Fruit fly (Drosophila melanogaster) whole organism, embryonic: ENCODE measurements around the gene CG5902.

Experiments
- Atf6 ChIP-seq: fragments of 200-800 bp; sonication (Bioruptor generic); IDR thresholded peaks from 2 replicates; pipeline ENCODE4 v1.3.6; 2022; ENCODE audit warnings: missing biosample characterization, missing genetic modification characterization
- BtbVII ChIP-seq: fragments of 200-800 bp; sonication (Bioruptor generic); optimal IDR thresholded peaks from 3 replicates; lab custom pipeline; 2017; ENCODE audit warnings: missing biosample characterization, mild to moderate bottlenecking, missing genetic modification characterization
- CG10321 ChIP-seq: fragments of 200-800 bp; sonication (Bioruptor generic); IDR thresholded peaks from 2 replicates; pipeline ENCODE4 v1.3.6; 2022; ENCODE audit warnings: missing biosample characterization, missing genetic modification characterization
- CG10366 ChIP-seq: fragments of 200-800 bp; sonication (Bioruptor generic); IDR thresholded peaks from 2 replicates; pipeline ENCODE4 v1.3.6; 2022; ENCODE audit warnings: missing biosample characterization, missing genetic modification characterization
- CG11695 ChIP-seq: fragments of 200-800 bp; sonication (Bioruptor generic); IDR thresholded peaks from 3 replicates; pipeline ENCODE4 v1.3.6; 2022; ENCODE audit warnings: missing biosample characterization, missing genetic modification characterization
- CG12744 ChIP-seq: fragments of 200-800 bp; sonication (Bioruptor generic); optimal IDR thresholded peaks from 2 replicates; lab custom pipeline; 2016; ENCODE audit warnings: missing biosample characterization, missing genetic modification characterization
- CG12942 ChIP-seq: fragments of 200-800 bp; sonication (Bioruptor generic); optimal IDR thresholded peaks from 3 replicates; lab custom pipeline; 2016; ENCODE audit warnings: missing biosample characterization, missing genetic modification characterization
- CG18476 ChIP-seq: fragments of 200-800 bp; sonication (Bioruptor generic); optimal IDR thresholded peaks from 2 replicates; lab custom pipeline; 2016; ENCODE audit warnings: missing biosample characterization, mild to moderate bottlenecking, missing genetic modification characterization
- CG2678 ChIP-seq: fragments of 200-800 bp; sonication (Bioruptor generic); optimal IDR thresholded peaks from 3 replicates; lab custom pipeline; 2019; ENCODE audit warnings: missing biosample characterization, mild to moderate bottlenecking, missing genetic modification characterization, moderate library complexity
- CG2889 ChIP-seq: fragments of 200-800 bp; sonication (Bioruptor generic); IDR thresholded peaks from 3 replicates; pipeline ENCODE4 v1.3.6; 2022; ENCODE audit warnings: missing biosample characterization, missing genetic modification characterization
- CG33213 ChIP-seq: fragments of 200-800 bp; sonication (Bioruptor generic); optimal IDR thresholded peaks from 3 replicates; lab custom pipeline; 2016; ENCODE audit warnings: missing biosample characterization, missing genetic modification characterization
- CG3407 ChIP-seq: fragments of 200-800 bp; sonication (Bioruptor generic); optimal IDR thresholded peaks from 2 replicates; lab custom pipeline; 2018; ENCODE audit warnings: missing biosample characterization, mild to moderate bottlenecking, missing genetic modification characterization
- CG34376 ChIP-seq: fragments of 200-800 bp; sonication (Bioruptor generic); optimal IDR thresholded peaks from 2 replicates; lab custom pipeline; 2018; ENCODE audit warnings: missing biosample characterization, mild to moderate bottlenecking, missing genetic modification characterization
- CG4328 ChIP-seq: fragments of 200-800 bp; sonication (Bioruptor generic); optimal IDR thresholded peaks from 3 replicates; lab custom pipeline; 2017; ENCODE audit warnings: missing biosample characterization, missing genetic modification reagents, missing genetic modification characterization
- CG7372 ChIP-seq: fragments of 200-800 bp; sonication (Bioruptor generic); IDR thresholded peaks from 2 replicates; pipeline ENCODE4 v1.3.6; 2022; ENCODE audit warnings: missing biosample characterization, missing genetic modification characterization
- CG8944 ChIP-seq: fragments of 200-800 bp; sonication (Bioruptor generic); optimal IDR thresholded peaks from 3 replicates; lab custom pipeline; 2016; ENCODE audit warnings: missing biosample characterization, missing genetic modification characterization
- D19B ChIP-seq: fragments of 200-800 bp; sonication (Bioruptor generic); optimal IDR thresholded peaks from 2 replicates; lab custom pipeline; 2017; ENCODE audit warnings: missing biosample characterization, mild to moderate bottlenecking, missing genetic modification characterization
- Doc3 ChIP-seq: fragments of 200-800 bp; sonication (Bioruptor generic); IDR thresholded peaks from 3 replicates; pipeline ENCODE4 v1.3.6; 2022; ENCODE audit warnings: missing biosample characterization, missing genetic modification characterization; ENCODE audit not compliant: partially characterized antibody
- Drgx ChIP-seq: fragments of 200-800 bp; sonication (Bioruptor generic); IDR thresholded peaks from 2 replicates; pipeline ENCODE4 v1.3.6; 2022; ENCODE audit warnings: missing biosample characterization, missing genetic modification characterization
- ERR ChIP-seq: fragments of 200-800 bp; sonication (Bioruptor generic); optimal IDR thresholded peaks from 2 replicates; lab custom pipeline; 2016; ENCODE audit warnings: missing biosample characterization, missing genetic modification characterization
- GATAe ChIP-seq: fragments of 200-800 bp; sonication (Bioruptor generic); conservative IDR thresholded peaks from 2 replicates; pipeline ENCODE4 v1.3.6; 2022; ENCODE audit warnings: missing biosample characterization, missing genetic modification characterization
- Hr51 ChIP-seq, 2 experiments: fragments of 200-800 bp; sonication (Bioruptor generic); optimal IDR thresholded peaks; 2 replicates in 1 of 2; 3 replicates in 1 of 2; lab custom pipeline; 2016 to 2018; ENCODE audit warnings: missing biosample characterization in 2 of 2, missing genetic modification characterization in 2 of 2, mild to moderate bottlenecking in 1 of 2, moderate library complexity in 1 of 2
- Med ChIP-seq: fragments of 200-800 bp; sonication (Bioruptor generic); peaks from one replicate; lab custom pipeline; 2016; ENCODE audit warnings: missing biosample characterization, missing genetic modification characterization, mild to moderate bottlenecking, inconsistent platforms, moderate library complexity
- Nf-YC ChIP-seq: fragments of 200-800 bp; optimal IDR thresholded peaks from 3 replicates; lab custom pipeline; 2019; ENCODE audit warnings: missing biosample characterization, mild to moderate bottlenecking, missing genetic modification characterization, moderate library complexity
- Oli ChIP-seq: fragments of 200-800 bp; sonication (Bioruptor generic); optimal IDR thresholded peaks from 2 replicates; lab custom pipeline; 2018; ENCODE audit warnings: missing biosample characterization, mild to moderate bottlenecking, missing genetic modification characterization, moderate library complexity
- Pdp1 ChIP-seq, 2 experiments: fragments of 200-800 bp; sonication (Bioruptor generic); optimal IDR thresholded peaks; 3 replicates each; lab custom pipeline; 2016; ENCODE audit warnings: missing biosample characterization in 2 of 2, missing genetic modification characterization in 2 of 2, mild to moderate bottlenecking in 1 of 2, moderate library complexity in 1 of 2
- Ptx1 ChIP-seq: fragments of 200-800 bp; sonication (Bioruptor generic); IDR thresholded peaks from 2 replicates; pipeline ENCODE4 v1.3.6; 2022; ENCODE audit warnings: missing biosample characterization, missing genetic modification characterization
- Rx ChIP-seq: fragments of 200-800 bp; sonication (Bioruptor generic); IDR thresholded peaks from 2 replicates; pipeline ENCODE4 v1.3.6; 2022; ENCODE audit warnings: missing biosample characterization, missing genetic modification characterization
- Sox102F ChIP-seq: fragments of 200-800 bp; sonication (Bioruptor generic); optimal IDR thresholded peaks from 2 replicates; lab custom pipeline; 2018; ENCODE audit warnings: missing biosample characterization, mild to moderate bottlenecking, missing genetic modification characterization, moderate library complexity
- Sry-δ ChIP-seq: fragments of 200-800 bp; sonication (Bioruptor generic); optimal IDR thresholded peaks from 2 replicates; lab custom pipeline; 2016; ENCODE audit warnings: missing biosample characterization, missing genetic modification characterization
- chinmo ChIP-seq: fragments of 200-800 bp; sonication (Bioruptor generic); IDR thresholded peaks from 4 replicates; pipeline ENCODE4 v1.3.6; 2022; ENCODE audit warnings: missing biosample characterization, missing genetic modification characterization; ENCODE audit not compliant: partially characterized antibody
- ci ChIP-seq: fragments of 200-800 bp; sonication (Bioruptor generic); IDR thresholded peaks from 3 replicates; pipeline ENCODE4 v1.3.6; 2022; ENCODE audit warnings: missing biosample characterization, missing genetic modification characterization
- crc ChIP-seq: fragments of 200-800 bp; sonication (Bioruptor generic); optimal IDR thresholded peaks from 2 replicates; lab custom pipeline; 2016; ENCODE audit warnings: missing biosample characterization, missing genetic modification characterization
- dmrt99B ChIP-seq: fragments of 200-800 bp; sonication (Bioruptor generic); optimal IDR thresholded peaks from 2 replicates; lab custom pipeline; 2018; ENCODE audit warnings: missing biosample characterization, mild to moderate bottlenecking, missing genetic modification characterization, moderate library complexity
- exex ChIP-seq: fragments of 200-800 bp; sonication (Bioruptor generic); optimal IDR thresholded peaks from 4 replicates; lab custom pipeline; 2018; ENCODE audit warnings: missing biosample characterization, mild to moderate bottlenecking, missing genetic modification characterization, moderate library complexity
- mirr ChIP-seq: fragments of 200-800 bp; sonication (Bioruptor generic); optimal IDR thresholded peaks from 3 replicates; lab custom pipeline; 2018; ENCODE audit warnings: missing biosample characterization, mild to moderate bottlenecking, missing genetic modification characterization
- otp ChIP-seq: fragments of 200-800 bp; sonication (Bioruptor generic); IDR thresholded peaks from 3 replicates; pipeline ENCODE4, ENCODE4 v1.3.6; 2022; ENCODE audit warnings: missing biosample characterization, missing genetic modification characterization
- pan ChIP-seq, 4 experiments: fragments of >200 bp in 3 of 4; fragments of 200-800 bp in 1 of 4; sonication (Bioruptor generic) in 1 of 4; optimal IDR thresholded peaks in 3 of 4; IDR thresholded peaks in 1 of 4; 2 replicates each; pipeline versions ENCODE4 v1.3.6 to Lab custom; 2017 to 2022; ENCODE audit warnings: missing biosample characterization in 2 of 4, missing genetic modification characterization in 2 of 4, mixed read lengths in 1 of 4
- row ChIP-seq: fragments of 200-800 bp; sonication (Bioruptor generic); IDR thresholded peaks from 3 replicates; pipeline ENCODE4 v1.3.6; 2022; ENCODE audit warnings: missing biosample characterization, missing genetic modification characterization
- sqz ChIP-seq: fragments of 200-800 bp; sonication (Bioruptor generic); optimal IDR thresholded peaks from 3 replicates; lab custom pipeline; 2018; ENCODE audit warnings: missing biosample characterization, mild to moderate bottlenecking, missing genetic modification characterization
- stc ChIP-seq: fragments of 200-800 bp; sonication (Bioruptor generic); IDR thresholded peaks from 2 replicates; pipeline ENCODE4 v1.3.6; 2022; ENCODE audit warnings: missing biosample characterization, missing genetic modification characterization
- sug ChIP-seq: fragments of 200-800 bp; optimal IDR thresholded peaks from 2 replicates; lab custom pipeline; 2019; ENCODE audit warnings: missing biosample characterization, mild to moderate bottlenecking, missing genetic modification characterization, moderate library complexity
- trem ChIP-seq: fragments of 200-800 bp; optimal IDR thresholded peaks from 3 replicates; lab custom pipeline; 2019; ENCODE audit warnings: missing biosample characterization, mild to moderate bottlenecking, missing genetic modification characterization, moderate library complexity
- vvl ChIP-seq: fragments of 200-800 bp; sonication (Bioruptor generic); IDR thresholded peaks from 2 replicates; pipeline ENCODE4 v1.3.6; 2022; ENCODE audit warnings: missing biosample characterization, missing genetic modification characterization
- z ChIP-seq: fragments of 200-800 bp; sonication (Bioruptor generic); IDR thresholded peaks from 3 replicates; pipeline ENCODE4 v1.3.6; 2022; ENCODE audit warnings: missing biosample characterization, missing genetic modification characterization

CG5902 gene

DNA sequence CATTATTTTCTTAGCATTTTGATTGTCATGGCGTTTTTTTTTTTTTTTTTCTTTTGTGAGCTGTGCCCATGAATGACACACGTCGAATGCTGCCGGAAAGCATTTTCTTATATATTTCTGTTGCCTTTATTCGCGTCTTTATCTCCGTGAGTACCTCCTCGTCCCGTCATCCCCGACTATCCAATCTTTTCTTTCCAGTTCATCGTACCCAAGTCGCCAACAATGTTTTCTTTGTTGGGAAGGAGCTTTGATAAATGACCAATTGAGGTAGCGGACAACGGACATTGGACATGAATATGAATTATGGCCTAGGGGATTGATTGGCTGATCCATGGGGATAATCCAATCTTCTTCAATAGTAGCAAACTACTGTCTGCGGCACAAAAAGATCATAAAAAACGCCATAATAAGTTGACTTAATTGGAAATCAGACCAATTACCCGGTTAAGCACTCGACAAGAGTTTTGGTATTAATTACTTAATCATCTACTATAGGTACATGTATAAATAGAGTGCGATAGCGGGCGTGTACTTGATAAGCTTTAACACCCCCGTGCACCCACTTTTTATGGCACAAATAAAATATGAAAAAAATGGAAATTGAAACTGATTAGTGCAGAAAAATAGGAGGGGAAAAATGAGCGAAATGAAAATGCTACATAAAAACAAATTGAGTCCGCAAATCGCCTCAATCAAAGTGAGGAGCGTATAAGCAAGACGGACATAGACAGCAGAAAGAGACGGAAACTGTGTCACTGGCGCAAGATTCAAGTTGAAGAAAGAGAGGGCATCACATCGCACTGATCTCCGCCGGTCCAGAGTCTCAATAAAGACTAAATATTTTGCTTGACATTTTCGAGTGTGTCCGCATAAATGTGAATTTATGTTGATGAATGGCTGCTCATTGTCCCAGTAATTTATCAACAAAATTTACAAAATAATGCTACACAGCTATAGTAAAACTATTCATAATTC lies 29.8 kb downstream of the CG5902 start:
- TF ChIP-seq sqz (GFP tag; lab: Kevin White, UChicago) = peak; percentile 10
- peak; percentile 28 for TF ChIP-seq BtbVII
- no peak for TF ChIP-seq CG10366 (GFP tag; lab: Robert Waterston, UW)
- TF ChIP-seq Pdp1 (GFP tag; optimal IDR thresholded peaks at IDR 0.05; lab: Kevin White, UChicago) = peak in 1 of 2 experiments; percentile 12
- TF ChIP-seq exex (tag; lab: Kevin White, UChicago) = peak; percentile 89
- peak; percentile 79 for TF ChIP-seq CG10321
- 0 out of 3 replicates have a peak, but pooled peaks have one; percentile 19 for TF ChIP-seq ci (GFP tag; lab: Robert Waterston, UW)
- TF ChIP-seq chinmo (GFP tag; lab: Robert Waterston, UW) = 0 out of 4 replicates have a peak, but pooled peaks have one; percentile 73
- TF ChIP-seq Rx (GFP tag; lab: Robert Waterston, UW) = no peak
- TF ChIP-seq Nf-YC (tag; lab: Kevin White, UChicago) = no peak
- no peak for TF ChIP-seq CG3407 (GFP tag; lab: Kevin White, UChicago)
- TF ChIP-seq CG34376 (GFP tag; lab: Kevin White, UChicago) = peak; percentile 44
- peak; percentile 41 for TF ChIP-seq CG2678 (tag; lab: Kevin White, UChicago)
- peak; percentile 84 for TF ChIP-seq sug (tag; lab: Kevin White, UChicago)
- TF ChIP-seq mirr (GFP tag; lab: Kevin White, UChicago) = peak; percentile 3
- TF ChIP-seq GATAe (GFP tag; lab: Robert Waterston, UW) = peak; percentile 46
- TF ChIP-seq CG2889 (GFP tag; lab: Robert Waterston, UW) = 0 out of 3 replicates have a peak, but pooled peaks have one; percentile 11
- peak; percentile 21; the same call in 1 of the 2 replicates for TF ChIP-seq Atf6

DNA sequence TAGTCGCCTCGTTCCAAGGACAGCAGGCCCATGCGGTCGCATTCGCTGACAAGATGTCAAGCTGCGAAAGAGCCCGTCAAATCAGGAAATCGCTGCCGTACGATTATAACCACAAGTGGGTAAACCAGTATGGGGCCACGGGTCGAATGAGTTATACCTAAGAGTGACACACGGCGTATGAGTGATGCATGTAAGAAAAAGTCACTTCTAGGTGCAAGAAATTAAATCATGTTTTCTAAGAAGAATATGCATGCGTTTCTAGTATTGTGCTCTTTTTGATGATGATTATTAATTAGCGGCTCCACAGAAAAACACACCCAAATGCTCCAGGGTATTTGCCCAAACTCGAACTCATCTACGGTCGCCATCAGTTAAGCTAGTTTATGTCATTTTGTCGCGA lies 31.2 kb downstream of the CG5902 start:
- TF ChIP-seq trem (tag; lab: Kevin White, UChicago) = no peak
- no peak for TF ChIP-seq CG18476
- TF ChIP-seq CG33213 = no peak
- no peak for TF ChIP-seq CG12942
- TF ChIP-seq CG7372 (GFP tag; lab: Robert Waterston, UW) = peak; percentile 52; the same call in 1 of the 2 replicates
- no peak for TF ChIP-seq Doc3 (GFP tag; lab: Robert Waterston, UW)
- TF ChIP-seq crc = no peak
- TF ChIP-seq CG12744 = no peak
- TF ChIP-seq CG8944 (GFP tag; lab: Kevin White, UChicago) = no peak
- no peak for TF ChIP-seq z
- no peak for TF ChIP-seq Ptx1
- peak; percentile 26; the same call in 1 of the 3 replicates for TF ChIP-seq row
- TF ChIP-seq otp (GFP tag; lab: Robert Waterston, UW) = 0 out of 3 replicates have a peak, but pooled peaks have one; percentile 36
- no peak for TF ChIP-seq pan (optimal IDR thresholded peaks at IDR 0.05; lab: Kevin White, UChicago)
- peak in 1 of 2 experiments; percentile 37 for TF ChIP-seq pan (GFP tag; optimal IDR thresholded peaks at IDR 0.05 in 1 of 2, IDR thresholded peaks at IDR 0.05 in 1 of 2)
- no peak for TF ChIP-seq Sry-δ (GFP tag; lab: Kevin White, UChicago)
- 0 out of 3 replicates have a peak, but pooled peaks have one; percentile 25 for TF ChIP-seq CG11695 (GFP tag; lab: Robert Waterston, UW)
- TF ChIP-seq Med (GFP tag; lab: Kevin White, UChicago) = peak; percentile 54
- no peak for TF ChIP-seq dmrt99B (tag; lab: Kevin White, UChicago)
- TF ChIP-seq Oli = peak; percentile 10
- 0 out of 2 replicates have a peak, but pooled peaks have one; percentile 15 for TF ChIP-seq vvl (GFP tag; lab: Robert Waterston, UW)
- peak; percentile 8; the same call in 1 of the 2 replicates for TF ChIP-seq stc (GFP tag; lab: Robert Waterston, UW)
- TF ChIP-seq Hr51 (GFP tag; optimal IDR thresholded peaks at IDR 0.05; lab: Kevin White, UChicago) = peak in 1 of 2 experiments; percentile 10
- no peak for TF ChIP-seq ERR (GFP tag; lab: Kevin White, UChicago)
- no peak for TF ChIP-seq CG4328 (GFP tag; lab: Kevin White, UChicago)
- peak; percentile 9 for TF ChIP-seq Sox102F (GFP tag; lab: Kevin White, UChicago)
- 0 out of 2 replicates have a peak, but pooled peaks have one; percentile 43 for TF ChIP-seq Drgx (GFP tag; lab: Robert Waterston, UW)
- peak; percentile 34 for TF ChIP-seq D19B (GFP tag; lab: Kevin White, UChicago)
